Fruit fly (Drosophila melanogaster) whole organism, prepupa: ENCODE results near the gene O-fut2.

Experiments used
- CG10631 ChIP-seq: fragments of 200-800 bp; sonication (Bioruptor generic); optimal IDR thresholded peaks from 2 replicates; lab custom pipeline; 2016; ENCODE audit warnings: missing biosample characterization, missing genetic modification characterization
- CG16779 ChIP-seq: fragments of 200-800 bp; sonication (Bioruptor generic); optimal IDR thresholded peaks from 3 replicates; lab custom pipeline; 2017; ENCODE audit warnings: missing biosample characterization, mild to moderate bottlenecking, missing genetic modification characterization
- CG31627 ChIP-seq: fragments of 200-800 bp; sonication (Bioruptor generic); optimal IDR thresholded peaks from 3 replicates; lab custom pipeline; 2016; ENCODE audit warnings: missing biosample characterization, missing genetic modification characterization
- CG32006 ChIP-seq: fragments of 200-800 bp; sonication (Bioruptor generic); optimal IDR thresholded peaks from 3 replicates; lab custom pipeline; 2017; ENCODE audit warnings: missing biosample characterization, mild to moderate bottlenecking, missing genetic modification characterization
- CG34406 ChIP-seq: fragments of 200-800 bp; sonication (Bioruptor generic); optimal IDR thresholded peaks from 3 replicates; lab custom pipeline; 2016; ENCODE audit warnings: missing biosample characterization, missing genetic modification characterization
- CG4318 ChIP-seq: fragments of 200-800 bp; sonication (Bioruptor generic); optimal IDR thresholded peaks from 3 replicates; lab custom pipeline; 2017; ENCODE audit warnings: missing biosample characterization, mild to moderate bottlenecking, missing genetic modification characterization
- CG6276 ChIP-seq: fragments of 200-800 bp; sonication (Bioruptor generic); optimal IDR thresholded peaks from 2 replicates; lab custom pipeline; 2017; ENCODE audit warnings: missing biosample characterization, mild to moderate bottlenecking, missing genetic modification characterization
- CG6792 ChIP-seq: fragments of 200-800 bp; sonication (Bioruptor generic); optimal IDR thresholded peaks from 3 replicates; lab custom pipeline; 2016; ENCODE audit warnings: missing biosample characterization, missing genetic modification characterization
- CG6808 ChIP-seq: fragments of 200-800 bp; sonication (Bioruptor generic); optimal IDR thresholded peaks from 3 replicates; lab custom pipeline; 2017; ENCODE audit warnings: missing biosample characterization, missing genetic modification characterization, mild to moderate bottlenecking, moderate library complexity, missing genetic modification reagents
- CG6854 ChIP-seq: fragments of 200-800 bp; sonication (Bioruptor generic); optimal IDR thresholded peaks from 2 replicates; lab custom pipeline; 2017; ENCODE audit warnings: missing biosample characterization, mild to moderate bottlenecking, missing genetic modification characterization
- CG8119 ChIP-seq: fragments of 200-800 bp; sonication (Bioruptor generic); IDR thresholded peaks from 3 replicates; pipeline ENCODE4 v1.3.6; 2022; ENCODE audit warnings: missing biosample characterization, missing genetic modification characterization
- CG9139 ChIP-seq: fragments of 200-800 bp; sonication (Bioruptor generic); optimal IDR thresholded peaks from 3 replicates; lab custom pipeline; 2017; ENCODE audit warnings: missing biosample characterization, mild to moderate bottlenecking, missing genetic modification characterization
- Eip75B ChIP-seq: fragments of 200-800 bp; sonication (Bioruptor generic); optimal IDR thresholded peaks from 3 replicates; lab custom pipeline; 2016; ENCODE audit warnings: missing biosample characterization, missing genetic modification characterization
- Eip78C ChIP-seq: fragments of 200-800 bp; sonication (Bioruptor generic); peaks from one replicate; lab custom pipeline; 2016; ENCODE audit warnings: missing biosample characterization, missing genetic modification characterization
- Eip93F ChIP-seq: fragments of 200-800 bp; sonication (Bioruptor generic); optimal IDR thresholded peaks from 2 replicates; lab custom pipeline; 2016; ENCODE audit warnings: missing biosample characterization, mild to moderate bottlenecking, missing genetic modification characterization
- Ets96B ChIP-seq: fragments of 200-800 bp; optimal IDR thresholded peaks from 2 replicates; lab custom pipeline; 2019; ENCODE audit warnings: missing biosample characterization, mild to moderate bottlenecking, missing genetic modification characterization, moderate library complexity
- Hr39 ChIP-seq: fragments of 200-800 bp; sonication (Bioruptor generic); optimal IDR thresholded peaks from 2 replicates; lab custom pipeline; 2016; ENCODE audit warnings: missing biosample characterization, missing genetic modification characterization
- Hr4 ChIP-seq: fragments of 200-800 bp; sonication (Bioruptor generic); optimal IDR thresholded peaks from 3 replicates; lab custom pipeline; 2016; ENCODE audit warnings: missing biosample characterization, missing genetic modification characterization
- OdsH ChIP-seq: fragments of 200-800 bp; sonication (Bioruptor generic); optimal IDR thresholded peaks from 3 replicates; lab custom pipeline; 2016; ENCODE audit warnings: missing biosample characterization, missing genetic modification characterization
- Sox102F ChIP-seq: fragments of 200-800 bp; sonication (Bioruptor generic); optimal IDR thresholded peaks from 2 replicates; lab custom pipeline; 2016; ENCODE audit warnings: missing biosample characterization, mild to moderate bottlenecking, missing genetic modification characterization
- Sox14 ChIP-seq: fragments of 200-800 bp; sonication (Bioruptor generic); optimal IDR thresholded peaks from 3 replicates; lab custom pipeline; 2016; ENCODE audit warnings: missing biosample characterization, missing genetic modification characterization
- Sox15 ChIP-seq: fragments of 200-800 bp; sonication (Bioruptor generic); optimal IDR thresholded peaks from 3 replicates; lab custom pipeline; 2016; ENCODE audit warnings: missing biosample characterization, missing genetic modification characterization
- achi ChIP-seq: fragments of 200-800 bp; sonication (Bioruptor generic); optimal IDR thresholded peaks from 3 replicates; lab custom pipeline; 2016; ENCODE audit warnings: missing biosample characterization, missing genetic modification characterization
- acj6 ChIP-seq: fragments of 200-800 bp; sonication (Bioruptor generic); optimal IDR thresholded peaks from 3 replicates; lab custom pipeline; 2016; ENCODE audit warnings: missing biosample characterization, missing genetic modification characterization
- cyc ChIP-seq: fragments of 200-800 bp; sonication (Bioruptor generic); optimal IDR thresholded peaks from 3 replicates; lab custom pipeline; 2016; ENCODE audit warnings: missing biosample characterization, missing genetic modification characterization
- dac ChIP-seq: fragments of 200-800 bp; sonication (Bioruptor generic); optimal IDR thresholded peaks from 2 replicates; lab custom pipeline; 2017; ENCODE audit warnings: missing biosample characterization, mild to moderate bottlenecking, missing genetic modification characterization
- dsx ChIP-seq: fragments of 200-800 bp; optimal IDR thresholded peaks from 3 replicates; lab custom pipeline; 2019; ENCODE audit warnings: missing biosample characterization, mild to moderate bottlenecking, missing genetic modification characterization, moderate library complexity; ENCODE audit not compliant: poor library complexity, severe bottlenecking
- esn ChIP-seq: fragments of 200-800 bp; sonication (Bioruptor generic); optimal IDR thresholded peaks from 2 replicates; lab custom pipeline; 2016; ENCODE audit warnings: missing biosample characterization, mild to moderate bottlenecking, missing genetic modification characterization, moderate library complexity
- fd59A ChIP-seq: fragments of 200-800 bp; sonication (Bioruptor generic); optimal IDR thresholded peaks from 2 replicates; lab custom pipeline; 2017; ENCODE audit warnings: missing biosample characterization, mild to moderate bottlenecking, missing genetic modification characterization, missing genetic modification reagents
- fd85E ChIP-seq: fragments of 200-800 bp; sonication (Bioruptor generic); optimal IDR thresholded peaks from 3 replicates; lab custom pipeline; 2016; ENCODE audit warnings: missing biosample characterization, missing genetic modification characterization
- fkh ChIP-seq: fragments of 200-800 bp; sonication (Bioruptor generic); optimal IDR thresholded peaks from 3 replicates; lab custom pipeline; 2017; ENCODE audit warnings: missing biosample characterization, mild to moderate bottlenecking, missing genetic modification characterization, moderate library complexity
- lz ChIP-seq: fragments of 200-800 bp; sonication (Bioruptor generic); optimal IDR thresholded peaks from 3 replicates; lab custom pipeline; 2016; ENCODE audit warnings: missing biosample characterization, missing genetic modification characterization
- net ChIP-seq: fragments of 200-800 bp; sonication (Bioruptor generic); optimal IDR thresholded peaks from 3 replicates; lab custom pipeline; 2016; ENCODE audit warnings: missing biosample characterization, missing genetic modification characterization
- salr ChIP-seq, 2 experiments: fragments of 200-800 bp; sonication (Bioruptor generic); optimal IDR thresholded peaks; 3 replicates each; lab custom pipeline; 2016 to 2018; ENCODE audit warnings: missing biosample characterization in 2 of 2, missing genetic modification characterization in 2 of 2, mild to moderate bottlenecking in 1 of 2
- spab ChIP-seq: fragments of 200-800 bp; sonication (Bioruptor generic); optimal IDR thresholded peaks from 2 replicates; lab custom pipeline; 2017; ENCODE audit warnings: missing biosample characterization, mild to moderate bottlenecking, missing genetic modification characterization, missing genetic modification reagents
- ss ChIP-seq, 2 experiments: fragments of 200-800 bp; sonication (Bioruptor generic); optimal IDR thresholded peaks; 2 replicates in 1 of 2; 3 replicates in 1 of 2; lab custom pipeline; 2017 to 2018; ENCODE audit warnings: mild to moderate bottlenecking in 2 of 2, missing biosample characterization in 2 of 2, missing genetic modification characterization in 2 of 2, moderate library complexity in 1 of 2
- topi ChIP-seq: fragments of 200-800 bp; sonication (Bioruptor generic); optimal IDR thresholded peaks from 3 replicates; lab custom pipeline; 2016; ENCODE audit warnings: missing biosample characterization, missing genetic modification characterization
- vri ChIP-seq: fragments of 200-800 bp; sonication (Bioruptor generic); optimal IDR thresholded peaks from 3 replicates; lab custom pipeline; 2016; ENCODE audit warnings: missing biosample characterization, mild to moderate bottlenecking, missing genetic modification characterization

Gene O-fut2

dm6 chrX:1478276-1479122 is 12.7 kb upstream of the O-fut2 start, which contains the start of gene rush (continued):
- TF ChIP-seq cyc (GFP tag; lab: Kevin White, UChicago) = peak; percentile 24
- TF ChIP-seq dac = peak; percentile 2
- peak; percentile 48 for TF ChIP-seq OdsH
- peak; percentile 46 for TF ChIP-seq fkh (GFP tag; lab: Kevin White, UChicago)
- TF ChIP-seq ss (GFP tag; optimal IDR thresholded peaks at IDR 0.05; lab: Kevin White, UChicago) = peak in 1 of 2 experiments; percentile 15
- TF ChIP-seq CG4318 (GFP tag; lab: Kevin White, UChicago) = no peak
- no peak for TF ChIP-seq fd59A (GFP tag; lab: Kevin White, UChicago)
- peak; percentile 13 for TF ChIP-seq CG6792 (GFP tag; lab: Kevin White, UChicago)
- peak; percentile 36 for TF ChIP-seq esn (GFP tag; lab: Kevin White, UChicago)
- no peak for TF ChIP-seq CG9139 (GFP tag; lab: Kevin White, UChicago)
- no peak for TF ChIP-seq CG10631 (GFP tag; lab: Kevin White, UChicago)
- no peak for TF ChIP-seq CG16779

dm6 chrX:1476848-1477247 is 11.1 kb upstream of the O-fut2 start, which contains the start of the genes Rab27 and mei-38:
TSS of gene Rab27 (minus strand) at chrX:1476974.
TSS of gene mei-38 (plus strand) at chrX:1477063.
- no peak for TF ChIP-seq Eip93F (GFP tag; lab: Kevin White, UChicago)
- TF ChIP-seq CG34406 (GFP tag; lab: Kevin White, UChicago) = no peak
- no peak for TF ChIP-seq Eip78C (GFP tag; lab: Kevin White, UChicago)
- peak; percentile 52 for TF ChIP-seq Sox14 (GFP tag; lab: Kevin White, UChicago)
- no peak for TF ChIP-seq CG32006 (GFP tag; lab: Kevin White, UChicago)
- TF ChIP-seq salr (GFP tag; optimal IDR thresholded peaks at IDR 0.05; lab: Kevin White, UChicago) = no peak
- no peak for TF ChIP-seq CG6276
- TF ChIP-seq Hr39 (GFP tag; lab: Kevin White, UChicago) = no peak
- no peak for TF ChIP-seq achi (GFP tag; lab: Kevin White, UChicago)
- no peak for TF ChIP-seq CG16779
- peak; percentile 12 for TF ChIP-seq cyc (GFP tag; lab: Kevin White, UChicago)
- no peak for TF ChIP-seq Sox15 (GFP tag; lab: Kevin White, UChicago)
- no peak for TF ChIP-seq dsx (GFP tag; lab: Kevin White, UChicago)
- no peak for TF ChIP-seq Eip75B (GFP tag; lab: Kevin White, UChicago)
- no peak for TF ChIP-seq net (GFP tag; lab: Kevin White, UChicago)
- TF ChIP-seq Sox102F (GFP tag; lab: Kevin White, UChicago) = no peak
- no peak for TF ChIP-seq CG6854 (GFP tag; lab: Kevin White, UChicago)
- TF ChIP-seq fd59A (GFP tag; lab: Kevin White, UChicago) = no peak
- TF ChIP-seq esn (GFP tag; lab: Kevin White, UChicago) = peak; percentile 14
- no peak for TF ChIP-seq acj6 (GFP tag; lab: Kevin White, UChicago)
- TF ChIP-seq fd85E (GFP tag; lab: Kevin White, UChicago) = no peak
- TF ChIP-seq CG6808 = no peak
- TF ChIP-seq CG8119 = no peak
- peak; percentile 8 for TF ChIP-seq lz (GFP tag; lab: Kevin White, UChicago)
- TF ChIP-seq topi (GFP tag; lab: Kevin White, UChicago) = peak; percentile 24
- TF ChIP-seq CG31627 (GFP tag; lab: Kevin White, UChicago) = peak; percentile 24

dm6 chrX:1476436-1476835 is 10.6 kb upstream of the O-fut2 start:
- no peak for TF ChIP-seq ss (GFP tag; optimal IDR thresholded peaks at IDR 0.05; lab: Kevin White, UChicago)
- no peak for TF ChIP-seq lz (GFP tag; lab: Kevin White, UChicago)
- TF ChIP-seq spab = no peak
- TF ChIP-seq vri (GFP tag; lab: Kevin White, UChicago) = no peak
- no peak for TF ChIP-seq Eip93F (GFP tag; lab: Kevin White, UChicago)
- TF ChIP-seq Hr4 = no peak
- no peak for TF ChIP-seq Ets96B (tag; lab: Kevin White, UChicago)
